Fruit fly (Drosophila melanogaster): ENCODE results near the gene Jhbp2.

Gene Jhbp2

DNA sequence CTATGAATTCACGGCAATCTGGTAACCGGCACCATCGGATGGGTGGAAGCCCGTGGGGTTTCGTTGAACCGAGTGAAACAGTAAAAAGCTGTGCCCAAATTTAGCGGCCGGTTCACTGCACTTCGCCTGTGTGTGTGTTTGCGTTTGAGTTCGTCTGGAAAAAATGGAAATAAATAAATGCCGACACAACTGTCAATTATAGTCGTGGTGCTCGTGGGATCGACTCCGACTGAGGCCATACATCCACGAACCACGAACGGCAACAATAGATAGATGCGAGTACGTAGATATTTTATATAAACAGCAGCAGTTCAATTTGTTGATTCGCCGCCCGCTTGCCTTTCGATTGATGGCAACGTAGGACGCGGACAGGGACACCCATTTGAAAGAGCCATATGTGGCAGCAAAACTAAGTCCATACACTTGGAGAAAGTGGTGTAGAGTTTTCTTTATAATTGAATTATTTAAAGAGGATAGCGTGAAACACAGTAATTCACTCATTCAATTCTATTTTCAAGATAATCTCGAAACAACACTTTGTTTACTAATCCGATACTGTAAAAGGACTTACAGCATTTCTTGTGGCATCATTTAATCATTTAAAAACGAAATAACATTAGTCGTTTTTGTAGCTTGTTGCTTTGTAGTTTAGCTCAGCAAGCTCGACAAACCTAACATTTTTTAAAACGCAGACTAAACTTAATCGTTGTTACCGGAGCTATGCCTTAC lies 34.6 kb upstream of the Jhbp2 start:
- no peak for TF ChIP-seq CG1620 (GFP tag; optimal IDR thresholded peaks at IDR 0.05)

DNA sequence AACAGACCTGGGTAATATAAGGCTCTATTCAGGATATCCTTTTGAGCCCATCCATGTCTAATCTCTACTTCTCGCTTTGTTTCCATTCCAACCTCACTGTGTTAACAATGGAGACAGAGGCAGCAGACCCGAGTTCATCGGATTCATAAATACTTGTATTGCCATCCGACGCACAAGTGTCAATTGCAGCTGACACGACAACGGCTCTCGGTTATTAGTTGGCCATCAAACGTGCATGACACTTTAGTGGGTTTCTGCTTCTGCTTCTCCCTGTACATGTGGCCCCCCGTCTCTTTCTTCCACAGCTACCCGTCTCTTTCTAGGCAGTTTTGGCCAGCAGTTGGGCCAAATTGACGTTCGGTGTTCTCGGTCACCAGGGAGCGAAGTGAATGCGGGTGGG lies 33.5 kb upstream of the Jhbp2 start:
- no peak for TF ChIP-seq toe (GFP tag; optimal IDR thresholded peaks at IDR 0.05)
- TF ChIP-seq CG11617 (GFP tag; optimal IDR thresholded peaks at IDR 0.05), result no peak
- TF ChIP-seq CG1620 (GFP tag; optimal IDR thresholded peaks at IDR 0.05), result no peak
- TF ChIP-seq CG7101 (tag; optimal IDR thresholded peaks at IDR 0.05), result no peak
- TF ChIP-seq cnc (optimal IDR thresholded peaks at IDR 0.05), result no peak
- TF ChIP-seq Hr96 (GFP tag; optimal IDR thresholded peaks at IDR 0.05), result no peak
- no peak for TF ChIP-seq CG33017 (tag; optimal IDR thresholded peaks at IDR 0.05)
- TF ChIP-seq CG5204 (GFP tag; optimal IDR thresholded peaks at IDR 0.05), result no peak
- no peak for TF ChIP-seq ovo (GFP tag; optimal IDR thresholded peaks at IDR 0.05)
- no peak for TF ChIP-seq tj (GFP tag; optimal IDR thresholded peaks at IDR 0.05)
- TF ChIP-seq bab1 (GFP tag; optimal IDR thresholded peaks at IDR 0.05), result no peak
- no peak for TF ChIP-seq CG12768 (GFP tag; optimal IDR thresholded peaks at IDR 0.05)
- no peak for TF ChIP-seq CG7045 (GFP tag; optimal IDR thresholded peaks at IDR 0.05)
- TF ChIP-seq kay (GFP tag; ENCODE audit: borderline replicate concordance), result no peak
- no peak for TF ChIP-seq CG14711 (tag; optimal IDR thresholded peaks at IDR 0.05)
- no peak for TF ChIP-seq pad (GFP tag; optimal IDR thresholded peaks at IDR 0.05)
- TF ChIP-seq Clk (GFP tag; optimal IDR thresholded peaks at IDR 0.05), result no peak

DNA sequence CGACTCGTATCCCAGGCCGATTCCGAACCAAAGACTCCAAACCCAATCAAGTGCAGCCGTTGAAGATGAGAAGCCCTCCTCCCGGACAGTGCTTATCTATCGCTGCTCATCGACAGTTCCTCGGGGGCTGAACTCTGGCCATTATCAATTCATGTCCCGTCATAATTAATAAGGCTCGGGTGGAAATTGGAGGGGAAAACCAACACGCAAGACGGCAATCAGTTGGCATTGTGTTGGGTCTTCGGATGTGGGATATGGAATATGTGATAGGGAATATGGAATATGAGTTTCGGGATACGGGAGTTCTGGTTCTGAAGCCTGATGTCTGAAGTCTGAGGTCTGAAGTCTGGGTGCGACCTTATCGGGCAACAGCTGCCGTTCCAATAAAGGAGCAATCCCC lies 32.2 kb upstream of the Jhbp2 start:
- TF ChIP-seq CG11617 (GFP tag; optimal IDR thresholded peaks at IDR 0.05), result no peak
- TF ChIP-seq Crg-1 (GFP tag; optimal IDR thresholded peaks at IDR 0.05), result no peak
- TF ChIP-seq CG5204 (GFP tag; optimal IDR thresholded peaks at IDR 0.05), result no peak
- no peak for TF ChIP-seq bab1 (GFP tag; optimal IDR thresholded peaks at IDR 0.05)
- no peak for TF ChIP-seq Mnt (GFP tag; optimal IDR thresholded peaks at IDR 0.05)
- TF ChIP-seq tj (GFP tag; optimal IDR thresholded peaks at IDR 0.05), result no peak
- TF ChIP-seq toe (GFP tag; optimal IDR thresholded peaks at IDR 0.05), result no peak
- no peak for TF ChIP-seq cic (GFP tag; optimal IDR thresholded peaks at IDR 0.05)
- no peak for TF ChIP-seq cnc (optimal IDR thresholded peaks at IDR 0.05)
- no peak for TF ChIP-seq CG33017 (tag; optimal IDR thresholded peaks at IDR 0.05)
- no peak for TF ChIP-seq pad (GFP tag; optimal IDR thresholded peaks at IDR 0.05)
- TF ChIP-seq ovo (GFP tag; optimal IDR thresholded peaks at IDR 0.05), result no peak
- no peak for TF ChIP-seq Hr96 (GFP tag; optimal IDR thresholded peaks at IDR 0.05)
- TF ChIP-seq CG7045 (GFP tag; optimal IDR thresholded peaks at IDR 0.05), result no peak

DNA sequence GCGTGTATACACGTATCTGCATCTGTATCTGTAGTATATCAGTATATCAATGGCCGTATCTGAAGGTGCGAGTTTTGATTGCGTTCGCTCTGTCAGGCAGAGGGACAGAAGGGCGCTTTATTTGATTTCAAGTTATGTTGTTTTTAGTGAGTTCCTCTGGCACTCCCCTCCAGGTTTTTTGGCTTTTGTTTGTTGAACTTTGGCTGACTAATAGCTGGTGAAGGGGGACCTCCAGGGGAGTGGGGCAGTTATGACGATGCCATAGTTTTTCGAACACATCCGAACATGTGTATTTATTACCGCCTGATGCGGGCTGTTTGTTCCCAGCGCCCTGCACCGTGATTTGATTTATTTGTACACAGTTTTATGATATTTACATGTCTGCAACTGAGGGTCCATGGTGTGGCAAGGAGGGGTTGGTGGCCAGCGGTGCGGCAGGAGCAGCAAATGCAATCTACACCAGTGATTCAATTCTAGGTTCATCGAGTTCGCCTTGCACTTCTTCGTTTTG lies 31.1 kb upstream of the Jhbp2 start:
- TF ChIP-seq CG7045 (GFP tag; optimal IDR thresholded peaks at IDR 0.05) (no peak), CG33017 (tag; optimal IDR thresholded peaks at IDR 0.05) (no peak), bab1 (GFP tag; optimal IDR thresholded peaks at IDR 0.05) (no peak), Hr96 (GFP tag; optimal IDR thresholded peaks at IDR 0.05) (no peak), kay (GFP tag; ENCODE audit: borderline replicate concordance) (no peak), CG7101 (tag; optimal IDR thresholded peaks at IDR 0.05) (no peak), Clk (GFP tag; optimal IDR thresholded peaks at IDR 0.05) (no peak), CG14711 (tag; optimal IDR thresholded peaks at IDR 0.05) (no peak), Crg-1 (GFP tag; optimal IDR thresholded peaks at IDR 0.05) (no peak), cnc (optimal IDR thresholded peaks at IDR 0.05) (no peak), CG12768 (GFP tag; optimal IDR thresholded peaks at IDR 0.05) (no peak), CG11617 (GFP tag; optimal IDR thresholded peaks at IDR 0.05) (no peak), toe (GFP tag; optimal IDR thresholded peaks at IDR 0.05) (no peak), Mnt (GFP tag; optimal IDR thresholded peaks at IDR 0.05) (no peak), cic (GFP tag; optimal IDR thresholded peaks at IDR 0.05) (no peak), CG5204 (GFP tag; optimal IDR thresholded peaks at IDR 0.05) (no peak), ovo (GFP tag; optimal IDR thresholded peaks at IDR 0.05) (no peak)

DNA sequence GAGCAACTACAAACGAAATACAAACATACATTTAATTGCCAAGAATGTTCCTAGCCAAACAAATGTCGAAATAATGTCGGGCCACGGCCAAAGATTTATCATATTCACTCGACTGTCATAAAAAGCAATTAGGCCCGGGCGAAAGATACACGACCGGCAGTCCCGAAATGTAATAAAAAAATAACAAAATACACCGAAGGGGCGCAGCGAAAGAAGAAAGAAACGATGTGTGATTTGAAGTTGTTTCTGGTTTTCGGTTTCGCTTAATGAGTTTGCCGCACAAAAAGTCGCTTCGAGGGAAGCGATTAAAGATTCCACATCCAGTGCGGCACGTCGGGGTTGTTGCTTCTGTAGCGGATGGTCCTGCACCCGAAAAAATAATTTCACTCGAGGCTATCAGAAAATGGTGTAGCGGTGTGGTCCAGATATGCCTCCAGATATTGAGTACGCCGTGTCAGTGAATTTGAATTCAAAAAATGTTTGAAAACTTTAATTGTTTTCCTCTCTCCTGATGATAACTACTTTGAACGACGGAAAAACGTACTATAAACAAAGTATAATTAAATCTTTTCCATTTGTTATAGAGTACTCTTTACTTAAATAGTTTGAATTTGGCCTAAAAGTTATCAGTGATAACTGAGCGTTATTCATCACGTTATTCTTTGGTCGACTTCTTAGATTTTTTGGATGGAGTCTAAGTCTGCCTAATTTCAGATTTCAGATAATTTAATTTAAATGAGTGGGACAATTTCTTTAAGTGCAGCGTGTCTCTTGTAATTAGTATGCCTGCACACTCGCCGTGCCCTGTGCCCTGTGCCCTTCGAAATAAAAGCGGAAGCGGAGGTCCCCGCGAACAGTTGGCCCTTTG lies 28.2 kb upstream of the Jhbp2 start:
- TF ChIP-seq kay (GFP tag; ENCODE audit: borderline replicate concordance) (no peak), CG5204 (GFP tag; optimal IDR thresholded peaks at IDR 0.05) (no peak), pad (GFP tag; optimal IDR thresholded peaks at IDR 0.05) (no peak), Hr96 (GFP tag; optimal IDR thresholded peaks at IDR 0.05) (no peak), Mnt (GFP tag; optimal IDR thresholded peaks at IDR 0.05) (no peak), cic (GFP tag; optimal IDR thresholded peaks at IDR 0.05) (no peak), CG7045 (GFP tag; optimal IDR thresholded peaks at IDR 0.05) (no peak), CG12768 (GFP tag; optimal IDR thresholded peaks at IDR 0.05) (no peak), CG1620 (GFP tag; optimal IDR thresholded peaks at IDR 0.05) (no peak), bab1 (GFP tag; optimal IDR thresholded peaks at IDR 0.05) (no peak), Clk (GFP tag; optimal IDR thresholded peaks at IDR 0.05) (no peak), Crg-1 (GFP tag; optimal IDR thresholded peaks at IDR 0.05) (no peak), toe (GFP tag; optimal IDR thresholded peaks at IDR 0.05) (no peak), CG11617 (GFP tag; optimal IDR thresholded peaks at IDR 0.05) (no peak)

DNA sequence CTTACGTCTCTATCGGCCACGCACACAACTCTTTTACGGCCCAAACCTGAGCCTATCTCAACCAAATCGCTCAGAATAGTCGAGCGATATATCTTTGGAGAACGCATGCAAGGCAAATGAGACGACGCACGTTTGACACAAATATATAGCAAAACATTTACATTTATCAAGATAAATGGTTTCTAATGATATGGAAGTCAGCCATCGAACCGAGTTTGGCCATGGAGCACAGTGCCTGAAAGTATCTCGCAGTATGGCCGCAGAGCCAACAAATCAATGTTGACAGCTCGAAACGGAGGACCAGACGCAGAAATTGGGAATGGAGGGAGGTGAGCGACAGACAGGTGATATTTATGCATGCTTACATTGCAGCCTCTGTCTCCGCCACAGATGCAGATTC lies 26.3 kb upstream of the Jhbp2 start:
- TF ChIP-seq tj (GFP tag; optimal IDR thresholded peaks at IDR 0.05) (no peak), cnc (optimal IDR thresholded peaks at IDR 0.05) (no peak), kay (GFP tag; ENCODE audit: borderline replicate concordance) (no peak), CG7101 (tag; optimal IDR thresholded peaks at IDR 0.05) (no peak)

Data from whole organism, adult.